Worm (Caenorhabditis elegans) whole organism, midembryonic: ENCODE data around the gene zig-13.

Experiments
- cog-1 ChIP-seq: sonication (generic microtip); optimal IDR thresholded peaks from 2 replicates; lab custom pipeline; 2016; ENCODE audit warnings: missing genetic modification characterization, missing compliant biosample characterization
- flt-1 ChIP-seq: fragments of 200-800 bp; sonication (Bioruptor generic); IDR thresholded peaks from 2 replicates; pipeline ENCODE4 v1.3.6; 2022; ENCODE audit warnings: missing genetic modification characterization, missing compliant biosample characterization
- ref-1 ChIP-seq: fragments of 200-800 bp; sonication (Bioruptor generic); conservative IDR thresholded peaks from 2 replicates; pipeline ENCODE4 v1.3.6; 2022; ENCODE audit warnings: missing genetic modification reagents, missing genetic modification characterization, missing compliant biosample characterization
- tab-1 ChIP-seq: fragments of 200-800 bp; sonication (Bioruptor generic); IDR thresholded peaks from 2 replicates; pipeline ENCODE4 v1.3.6; 2022; ENCODE audit warnings: missing genetic modification characterization, missing compliant biosample characterization
- ztf-29 ChIP-seq: fragments of 200-800 bp; sonication (Bioruptor generic); IDR thresholded peaks from 2 replicates; pipeline ENCODE4 v1.3.6; 2022; ENCODE audit warnings: missing genetic modification reagents, missing genetic modification characterization, missing compliant biosample characterization

- TF ChIP-seq ref-1 (no peak), cog-1 (tag; lab: Kevin White, UChicago) (no peak), tab-1 (no peak), ztf-29 (GFP tag; lab: Robert Waterston, UW) (no peak), flt-1 (GFP tag; lab: Robert Waterston, UW) (no peak)
Measured at ce11 chrIII:154168-154567, 2.4 kb downstream of the zig-13 start.
